Fruit fly (Drosophila melanogaster) whole organism, embryonic: ENCODE measurements around the gene Wnt6.
A peak's percentile ranks its signal among the peaks of the same experiment; 100 is the strongest.

Source experiments
- Abd-B ChIP-seq: fragments of 200-800 bp; sonication (Bioruptor generic); optimal IDR thresholded peaks from 2 replicates; lab custom pipeline; 2018; ENCODE audit warnings: missing biosample characterization, mild to moderate bottlenecking, missing genetic modification characterization, moderate library complexity
- C15 ChIP-seq: fragments of 200-800 bp; sonication (Bioruptor generic); IDR thresholded peaks from 3 replicates; pipeline ENCODE4 v1.3.6; 2022; ENCODE audit warnings: missing biosample characterization, missing genetic modification characterization
- CG10147 ChIP-seq: fragments of 200-800 bp; sonication (Bioruptor generic); optimal IDR thresholded peaks from 2 replicates; lab custom pipeline; 2019; ENCODE audit warnings: missing biosample characterization, mild to moderate bottlenecking, missing genetic modification characterization, moderate library complexity
- CG10209 ChIP-seq: fragments of 200-800 bp; sonication (Bioruptor generic); optimal IDR thresholded peaks from 3 replicates; lab custom pipeline; 2017; ENCODE audit warnings: missing biosample characterization, mild to moderate bottlenecking, missing genetic modification characterization, missing genetic modification reagents
- CG10267 ChIP-seq: fragments of 200-800 bp; sonication (Bioruptor generic); optimal IDR thresholded peaks from 2 replicates; lab custom pipeline; 2018; ENCODE audit warnings: missing biosample characterization, mild to moderate bottlenecking, missing genetic modification characterization, moderate library complexity
- CG10274 ChIP-seq: fragments of 200-800 bp; sonication (Bioruptor generic); optimal IDR thresholded peaks from 3 replicates; lab custom pipeline; 2017; ENCODE audit warnings: missing biosample characterization, mild to moderate bottlenecking, missing genetic modification characterization
- CG12236 ChIP-seq: fragments of 200-800 bp; sonication (Bioruptor generic); optimal IDR thresholded peaks from 2 replicates; lab custom pipeline; 2016; ENCODE audit warnings: missing biosample characterization, missing genetic modification characterization
- CG13123 ChIP-seq: fragments of 200-800 bp; sonication (Bioruptor generic); optimal IDR thresholded peaks from 2 replicates; lab custom pipeline; 2016; ENCODE audit warnings: missing biosample characterization, missing genetic modification characterization
- CG2129 ChIP-seq: fragments of 200-800 bp; sonication (Bioruptor generic); IDR thresholded peaks from 2 replicates; pipeline ENCODE4 v1.3.6; 2022; ENCODE audit warnings: missing biosample characterization, missing genetic modification characterization; ENCODE audit not compliant: partially characterized antibody
- CG2199 ChIP-seq: fragments of 200-800 bp; sonication (Bioruptor generic); IDR thresholded peaks from 3 replicates; pipeline ENCODE4 v1.3.6; 2022; ENCODE audit warnings: missing biosample characterization, missing genetic modification characterization
- CG32772 ChIP-seq: fragments of 200-800 bp; sonication (Bioruptor generic); IDR thresholded peaks from 2 replicates; pipeline ENCODE4 v1.3.6; 2022; ENCODE audit warnings: missing biosample characterization, missing genetic modification characterization
- CG33213 ChIP-seq: fragments of 200-800 bp; sonication (Bioruptor generic); optimal IDR thresholded peaks from 3 replicates; lab custom pipeline; 2016; ENCODE audit warnings: missing biosample characterization, missing genetic modification characterization
- CG5953 ChIP-seq: fragments of 200-800 bp; sonication (Bioruptor generic); IDR thresholded peaks from 2 replicates; pipeline ENCODE4 v1.3.6; 2022; ENCODE audit warnings: missing biosample characterization, missing genetic modification characterization
- CG6813 ChIP-seq: fragments of 200-800 bp; sonication (Bioruptor generic); optimal IDR thresholded peaks from 2 replicates; lab custom pipeline; 2017; ENCODE audit warnings: missing biosample characterization, missing genetic modification characterization, mild to moderate bottlenecking, moderate library complexity, missing genetic modification reagents
- CG6854 ChIP-seq: fragments of 200-800 bp; sonication (Bioruptor generic); optimal IDR thresholded peaks from 3 replicates; lab custom pipeline; 2017; ENCODE audit warnings: missing biosample characterization, mild to moderate bottlenecking, missing genetic modification characterization
- CG7556 ChIP-seq: fragments of 200-800 bp; sonication (Bioruptor generic); optimal IDR thresholded peaks from 2 replicates; lab custom pipeline; 2017; ENCODE audit warnings: missing biosample characterization, mild to moderate bottlenecking, missing genetic modification characterization
- CG8089 ChIP-seq: fragments of 200-800 bp; sonication (Bioruptor generic); optimal IDR thresholded peaks from 3 replicates; lab custom pipeline; 2016; ENCODE audit warnings: missing biosample characterization, missing genetic modification characterization
- CG8388 ChIP-seq: fragments of 200-800 bp; sonication (Bioruptor generic); optimal IDR thresholded peaks from 2 replicates; lab custom pipeline; 2019; ENCODE audit warnings: missing biosample characterization, mild to moderate bottlenecking, missing genetic modification characterization, moderate library complexity
- Dp ChIP-seq: fragments of 200-800 bp; sonication (Bioruptor generic); optimal IDR thresholded peaks from 2 replicates; lab custom pipeline; 2018; ENCODE audit warnings: missing biosample characterization, mild to moderate bottlenecking, missing genetic modification characterization, moderate library complexity
- Elba2 ChIP-seq: fragments of 200-800 bp; sonication (Bioruptor generic); optimal IDR thresholded peaks from 3 replicates; lab custom pipeline; 2016; ENCODE audit warnings: missing biosample characterization, missing genetic modification characterization
- Fer2 ChIP-seq: fragments of 200-800 bp; sonication (Bioruptor generic); optimal IDR thresholded peaks from 2 replicates; lab custom pipeline; 2018; ENCODE audit warnings: missing biosample characterization, mild to moderate bottlenecking, missing genetic modification characterization, moderate library complexity
- Gug ChIP-seq: fragments of 200-800 bp; sonication (Bioruptor generic); IDR thresholded peaks from 4 replicates; pipeline ENCODE4 v1.3.6; 2022; ENCODE audit warnings: missing biosample characterization, missing genetic modification characterization
- HLHmδ ChIP-seq: fragments of 200-800 bp; sonication (Bioruptor generic); optimal IDR thresholded peaks from 2 replicates; lab custom pipeline; 2018; ENCODE audit warnings: missing biosample characterization, mild to moderate bottlenecking, missing genetic modification characterization, moderate library complexity
- HmgD ChIP-seq: fragments of 200-800 bp; sonication (Bioruptor generic); optimal IDR thresholded peaks from 3 replicates; lab custom pipeline; 2016; ENCODE audit warnings: missing biosample characterization, missing genetic modification characterization
- Hmx ChIP-seq: fragments of 200-800 bp; sonication (Bioruptor generic); optimal IDR thresholded peaks from 2 replicates; lab custom pipeline; 2016; ENCODE audit warnings: missing biosample characterization, missing genetic modification characterization
- Hr39 ChIP-seq: fragments of >200 bp; optimal IDR thresholded peaks from 2 replicates; lab custom pipeline; 2017
- MESR4 ChIP-seq: fragments of 200-800 bp; sonication (Bioruptor generic); optimal IDR thresholded peaks from 2 replicates; lab custom pipeline; 2018; ENCODE audit warnings: missing biosample characterization, mild to moderate bottlenecking, missing genetic modification characterization, moderate library complexity
- NC2α ChIP-seq: fragments of 200-800 bp; sonication (Bioruptor generic); optimal IDR thresholded peaks from 2 replicates; lab custom pipeline; 2016; ENCODE audit warnings: missing biosample characterization, missing genetic modification characterization
- Nf-YB ChIP-seq: fragments of 200-800 bp; sonication (Bioruptor generic); optimal IDR thresholded peaks from 3 replicates; lab custom pipeline; 2019; ENCODE audit warnings: missing biosample characterization, mild to moderate bottlenecking, missing genetic modification characterization, moderate library complexity
- NfI ChIP-seq: fragments of 200-800 bp; sonication (Bioruptor generic); optimal IDR thresholded peaks from 3 replicates; lab custom pipeline; 2018; ENCODE audit warnings: missing biosample characterization, mild to moderate bottlenecking, missing genetic modification characterization, moderate library complexity
- Oaz ChIP-seq: fragments of 200-800 bp; sonication (Bioruptor generic); IDR thresholded peaks from 2 replicates; pipeline ENCODE4 v1.3.6; 2022; ENCODE audit warnings: missing biosample characterization, missing genetic modification characterization
- Ravus ChIP-seq: fragments of 200-800 bp; sonication (Bioruptor generic); IDR thresholded peaks from 2 replicates; pipeline ENCODE4 v1.3.6; 2022; ENCODE audit warnings: missing biosample characterization, missing genetic modification characterization
- Rx ChIP-seq: fragments of 200-800 bp; sonication (Bioruptor generic); IDR thresholded peaks from 2 replicates; pipeline ENCODE4 v1.3.6; 2022; ENCODE audit warnings: missing biosample characterization, missing genetic modification characterization
- Xrp1 ChIP-seq: fragments of 200-800 bp; sonication (Bioruptor generic); IDR thresholded peaks from 2 replicates; pipeline ENCODE4 v1.3.6; 2022; ENCODE audit warnings: missing biosample characterization, missing genetic modification characterization
- bsh ChIP-seq, 2 experiments: fragments of 200-800 bp; sonication (Bioruptor generic); optimal IDR thresholded peaks; 2 replicates each; lab custom pipeline; 2017 to 2018; ENCODE audit warnings: mild to moderate bottlenecking in 2 of 2, missing biosample characterization in 2 of 2, missing genetic modification characterization in 2 of 2, moderate library complexity in 1 of 2
- cad ChIP-seq: fragments of >200 bp; optimal IDR thresholded peaks from 2 replicates; lab custom pipeline; 2017; ENCODE audit warnings: missing biosample characterization, missing genetic modification characterization
- chif ChIP-seq, 2 experiments: fragments of 200-800 bp; sonication (Bioruptor generic); optimal IDR thresholded peaks; 3 replicates each; lab custom pipeline; 2016; ENCODE audit warnings: missing biosample characterization in 2 of 2, missing genetic modification characterization in 2 of 2
- crc ChIP-seq: fragments of 200-800 bp; sonication (Bioruptor generic); optimal IDR thresholded peaks from 2 replicates; lab custom pipeline; 2016; ENCODE audit warnings: missing biosample characterization, missing genetic modification characterization
- da ChIP-seq: fragments of 200-800 bp; sonication (Bioruptor generic); optimal IDR thresholded peaks from 2 replicates; lab custom pipeline; 2016; ENCODE audit warnings: missing biosample characterization, missing genetic modification characterization
- dpn ChIP-seq, 2 experiments: fragments of 200-800 bp; sonication (Bioruptor generic); optimal IDR thresholded peaks; 3 replicates each; lab custom pipeline; 2016; ENCODE audit warnings: missing biosample characterization in 2 of 2, missing genetic modification characterization in 2 of 2
- ewg ChIP-seq: fragments of 200-800 bp; sonication (Bioruptor generic); optimal IDR thresholded peaks from 3 replicates; lab custom pipeline; 2017; ENCODE audit warnings: mild to moderate bottlenecking, missing biosample characterization, missing genetic modification reagents, missing genetic modification characterization
- fd96Cb ChIP-seq: fragments of 200-800 bp; sonication (Bioruptor generic); optimal IDR thresholded peaks from 2 replicates; lab custom pipeline; 2018; ENCODE audit warnings: missing biosample characterization, mild to moderate bottlenecking, missing genetic modification characterization, moderate library complexity
- gcm ChIP-seq: fragments of 200-800 bp; sonication (Bioruptor generic); optimal IDR thresholded peaks from 2 replicates; lab custom pipeline; 2019; ENCODE audit warnings: missing biosample characterization, mild to moderate bottlenecking, missing genetic modification characterization, moderate library complexity
- gsb ChIP-seq: fragments of 200-800 bp; sonication (Bioruptor generic); IDR thresholded peaks from 2 replicates; pipeline ENCODE4 v1.3.6; 2022; ENCODE audit warnings: missing biosample characterization, missing genetic modification characterization
- hkb ChIP-seq, 2 experiments: fragments of 200-800 bp in 1 of 2; fragments of >200 bp in 1 of 2; sonication (Bioruptor generic) in 1 of 2; IDR thresholded peaks in 1 of 2; optimal IDR thresholded peaks in 1 of 2; 2 replicates each; pipeline versions ENCODE4 v1.3.6 to Lab custom; 2017 to 2022; ENCODE audit warnings: missing biosample characterization in 1 of 2, missing genetic modification characterization in 1 of 2
- kay ChIP-seq: fragments of 200-800 bp; sonication (Bioruptor generic); optimal IDR thresholded peaks from 2 replicates; lab custom pipeline; 2016; ENCODE audit warnings: missing biosample characterization, missing genetic modification characterization
- lola ChIP-seq, 3 experiments: fragments of >200 bp in 2 of 3; fragments of 200-800 bp in 1 of 3; sonication (Bioruptor generic) in 1 of 3; optimal IDR thresholded peaks; 2 replicates each; lab custom pipeline; 2017 to 2019; ENCODE audit warnings: missing biosample characterization in 3 of 3, missing genetic modification characterization in 3 of 3, mild to moderate bottlenecking in 1 of 3, moderate library complexity in 1 of 3
- nerfin-2 ChIP-seq: fragments of 200-800 bp; sonication (Bioruptor generic); IDR thresholded peaks from 2 replicates; pipeline ENCODE4 v1.3.6; 2022; ENCODE audit warnings: missing biosample characterization, missing genetic modification characterization; ENCODE audit not compliant: partially characterized antibody
- usp ChIP-seq: fragments of >200 bp; optimal IDR thresholded peaks from 2 replicates; lab custom pipeline; 2017; ENCODE audit warnings: missing biosample characterization, missing genetic modification characterization
- zfh2 ChIP-seq: fragments of 200-800 bp; sonication (Bioruptor generic); optimal IDR thresholded peaks from 2 replicates; lab custom pipeline; 2016; ENCODE audit warnings: missing biosample characterization, missing genetic modification characterization

Gene Wnt6

DNA sequence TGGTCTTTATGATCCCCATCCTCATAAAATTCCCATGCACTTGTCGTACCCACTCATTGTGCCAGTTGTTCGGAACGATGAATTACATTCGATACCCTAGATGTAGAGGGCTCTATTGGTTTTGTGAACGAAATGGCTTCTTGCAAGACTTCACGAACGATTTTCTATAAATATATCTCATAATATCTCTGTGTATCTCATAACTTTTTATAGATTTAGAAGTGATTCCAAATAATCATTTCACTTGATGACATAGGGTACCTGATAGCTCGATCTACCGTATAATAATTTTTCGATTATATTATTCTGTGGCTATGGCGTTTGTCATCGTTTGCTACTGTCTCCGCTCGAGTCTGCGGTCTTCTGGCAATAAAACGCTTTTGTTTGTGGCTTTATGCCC, 63.4 kb downstream of the Wnt6 start (continued):
- TF ChIP-seq HLHmδ (GFP tag; lab: Kevin White, UChicago), result no peak
- peak; percentile 78 for TF ChIP-seq Gug (GFP tag; lab: Robert Waterston, UW)
- TF ChIP-seq gsb, result peak; percentile 82
- 0 out of 2 replicates have a peak, but pooled peaks have one; percentile 41 for TF ChIP-seq Oaz (GFP tag; lab: Robert Waterston, UW)
- no peak; the same call in 1 of the 2 replicates for TF ChIP-seq Ravus (GFP tag; lab: Robert Waterston, UW)
- TF ChIP-seq HmgD (GFP tag; lab: Kevin White, UChicago), result no peak
- peak; percentile 30; the same call in 1 of the 3 replicates for TF ChIP-seq C15 (GFP tag; lab: Robert Waterston, UW)
- peak; percentile 76 for TF ChIP-seq Xrp1
- no peak for TF ChIP-seq hkb (optimal IDR thresholded peaks at IDR 0.05; lab: Kevin White, UChicago)
- TF ChIP-seq hkb (GFP tag; IDR thresholded peaks at IDR 0.05; lab: Robert Waterston, UW), result peak; percentile 81
- TF ChIP-seq da, result no peak
- TF ChIP-seq CG13123 (GFP tag; lab: Kevin White, UChicago), result no peak
- peak; percentile 62 to 76 for TF ChIP-seq dpn (GFP tag; optimal IDR thresholded peaks at IDR 0.05; lab: Kevin White, UChicago)
- TF ChIP-seq ewg, result peak; percentile 42
- peak; percentile 73 for TF ChIP-seq Abd-B
- no peak for TF ChIP-seq cad (GFP tag; lab: Kevin White, UChicago)
- TF ChIP-seq fd96Cb (tag; lab: Kevin White, UChicago), result peak; percentile 62
- TF ChIP-seq CG7556, result peak; percentile 67
- TF ChIP-seq Fer2 (tag; lab: Kevin White, UChicago), result no peak
- TF ChIP-seq CG2199 (GFP tag; lab: Robert Waterston, UW), result no peak
- TF ChIP-seq CG32772 (GFP tag; lab: Robert Waterston, UW), result peak; percentile 65
- TF ChIP-seq lola (GFP tag; optimal IDR thresholded peaks at IDR 0.05; lab: Kevin White, UChicago), result peak in 1 of 3 experiments; percentile 33
- peak; percentile 46 for TF ChIP-seq NfI (GFP tag; lab: Kevin White, UChicago)
- no peak for TF ChIP-seq CG33213
- peak in 1 of 2 experiments; percentile 77 for TF ChIP-seq bsh (GFP tag; optimal IDR thresholded peaks at IDR 0.05; lab: Kevin White, UChicago)
- peak; percentile 16 for TF ChIP-seq Nf-YB (GFP tag; lab: Kevin White, UChicago)
- peak; percentile 60 for TF ChIP-seq CG8388 (GFP tag; lab: Kevin White, UChicago)
- peak; percentile 0 to 46 for TF ChIP-seq chif (GFP tag; optimal IDR thresholded peaks at IDR 0.05; lab: Kevin White, UChicago)
- TF ChIP-seq CG10267, result peak; percentile 56
- peak; percentile 64 for TF ChIP-seq CG10209 (GFP tag; lab: Kevin White, UChicago)
- TF ChIP-seq Hmx (GFP tag; lab: Kevin White, UChicago), result no peak
- peak; percentile 51 for TF ChIP-seq CG10274
- no peak for TF ChIP-seq Hr39
- peak; percentile 29 for TF ChIP-seq CG6854 (GFP tag; lab: Kevin White, UChicago)
- TF ChIP-seq kay, result peak; percentile 51
- TF ChIP-seq CG10147, result peak; percentile 51
- peak; percentile 39 for TF ChIP-seq CG6813
- peak; percentile 54 for TF ChIP-seq CG5953
- no peak for TF ChIP-seq crc
- TF ChIP-seq Rx, result peak; percentile 73
- TF ChIP-seq CG12236, result no peak
- TF ChIP-seq NC2α, result no peak
- TF ChIP-seq zfh2, result peak; percentile 26
- TF ChIP-seq CG8089 (GFP tag; lab: Kevin White, UChicago), result peak; percentile 39
- peak; percentile 19 for TF ChIP-seq gcm (GFP tag; lab: Kevin White, UChicago)
- no peak for TF ChIP-seq Dp (GFP tag; lab: Kevin White, UChicago)
- TF ChIP-seq CG2129 (GFP tag; lab: Robert Waterston, UW), result no peak
- no peak for TF ChIP-seq MESR4 (GFP tag; lab: Kevin White, UChicago)
- TF ChIP-seq usp (GFP tag; lab: Kevin White, UChicago), result no peak
- no peak for TF ChIP-seq Elba2 (GFP tag; lab: Kevin White, UChicago)
- TF ChIP-seq nerfin-2, result no peak
